Worm (Caenorhabditis elegans) whole organism, young adult: Measurements from ENCODE around the gene lips-13.

Experiments used
- B0336.3 ChIP-seq: fragments of 200-800 bp; sonication (Bioruptor generic); IDR thresholded peaks from 2 replicates; pipeline ENCODE4 v1.3.6; 2022; ENCODE audit warnings: missing genetic modification characterization, missing compliant biosample characterization
- Y53G8AR.9 ChIP-seq: fragments of 200-800 bp; sonication (Bioruptor generic); conservative IDR thresholded peaks from 2 replicates; pipeline ENCODE4 v1.3.6; 2022; ENCODE audit warnings: missing genetic modification reagents, missing genetic modification characterization, missing compliant biosample characterization
- Y79H2A.3 ChIP-seq: fragments of 200-800 bp; sonication (Bioruptor generic); conservative IDR thresholded peaks from 2 replicates; pipeline ENCODE4 v1.3.6; 2022; ENCODE audit warnings: missing genetic modification reagents, missing genetic modification characterization, missing compliant biosample characterization
- ZK185.1 ChIP-seq: sonication (generic microtip); optimal IDR thresholded peaks from 2 replicates; lab custom pipeline; 2016; ENCODE audit warnings: mild to moderate bottlenecking, missing genetic modification characterization, missing compliant biosample characterization; ENCODE audit not compliant: poor library complexity, severe bottlenecking
- attf-3 ChIP-seq: fragments of 200-800 bp; sonication (Bioruptor generic); conservative IDR thresholded peaks from 2 replicates; pipeline ENCODE4 v1.3.6; 2022; ENCODE audit warnings: missing genetic modification reagents, missing genetic modification characterization, missing compliant biosample characterization
- bed-1 ChIP-seq: fragments of 200-800 bp; sonication (Bioruptor generic); IDR thresholded peaks from 2 replicates; pipeline ENCODE4 v1.3.6; 2022; ENCODE audit warnings: missing genetic modification reagents, missing genetic modification characterization, missing compliant biosample characterization
- bed-2 ChIP-seq: fragments of 200-800 bp; sonication (Bioruptor generic); IDR thresholded peaks from 2 replicates; pipeline ENCODE4 v1.3.6; 2022; ENCODE audit warnings: missing genetic modification reagents, missing genetic modification characterization, missing compliant biosample characterization
- cebp-1 ChIP-seq, 2 experiments: fragments of 200-800 bp in 1 of 2; sonication (Bioruptor generic) in 1 of 2; sonication (generic microtip) in 1 of 2; IDR thresholded peaks in 1 of 2; optimal IDR thresholded peaks in 1 of 2; 2 replicates each; pipeline versions ENCODE4 v1.3.6 to Lab custom; 2017 to 2022; ENCODE audit warnings: missing compliant biosample characterization in 2 of 2, missing genetic modification characterization in 2 of 2, mild to moderate bottlenecking in 1 of 2, missing genetic modification reagents in 1 of 2, moderate library complexity in 1 of 2
- cebp-2 ChIP-seq: fragments of 200-800 bp; sonication (Bioruptor generic); IDR thresholded peaks from 2 replicates; pipeline ENCODE4 v1.3.6; 2022; ENCODE audit warnings: missing genetic modification characterization, missing compliant biosample characterization
- ceh-58 ChIP-seq: fragments of 200-800 bp; sonication (Bioruptor generic); IDR thresholded peaks from 2 replicates; pipeline ENCODE4 v1.3.6; 2022; ENCODE audit warnings: missing genetic modification characterization, missing compliant biosample characterization
- chd-7 ChIP-seq: sonication (generic microtip); optimal IDR thresholded peaks from 2 replicates; lab custom pipeline; 2016; ENCODE audit warnings: mild to moderate bottlenecking, missing genetic modification characterization, moderate library complexity, missing compliant biosample characterization
- dox-1 ChIP-seq: fragments of 200-800 bp; sonication (Bioruptor generic); IDR thresholded peaks from 2 replicates; pipeline ENCODE4 v1.3.6; 2022; ENCODE audit warnings: missing genetic modification reagents, missing genetic modification characterization, missing compliant biosample characterization
- dpl-1 ChIP-seq: fragments of 150-350 bp; optimal IDR thresholded peaks from 2 replicates; lab custom pipeline; 2014; ENCODE audit warnings: missing biosample characterization, missing genetic modification reagents, missing genetic modification characterization
- egl-18 ChIP-seq: fragments of 200-800 bp; sonication (Bioruptor generic); IDR thresholded peaks from 2 replicates; pipeline ENCODE4 v1.3.6; 2022; ENCODE audit warnings: missing genetic modification reagents, missing genetic modification characterization, missing compliant biosample characterization
- ekl-4 ChIP-seq: fragments of 200-800 bp; sonication (Bioruptor generic); IDR thresholded peaks from 2 replicates; pipeline ENCODE4 v1.3.6; 2022; ENCODE audit warnings: missing genetic modification reagents, missing genetic modification characterization, missing compliant biosample characterization
- hlh-12 ChIP-seq: sonication (generic microtip); optimal IDR thresholded peaks from 2 replicates; lab custom pipeline; 2016; ENCODE audit warnings: missing genetic modification characterization, missing compliant biosample characterization
- hlh-26 ChIP-seq: fragments of 200-800 bp; sonication (Bioruptor generic); conservative IDR thresholded peaks from 2 replicates; pipeline ENCODE4 v1.3.6; 2022; ENCODE audit warnings: missing genetic modification reagents, missing genetic modification characterization, missing compliant biosample characterization
- hrde-1 ChIP-seq: sonication (generic microtip); optimal IDR thresholded peaks from 2 replicates; lab custom pipeline; 2016; ENCODE audit warnings: missing genetic modification characterization, mild to moderate bottlenecking, missing compliant biosample characterization, moderate library complexity, missing genotype, missing genetic modification reagents, borderline replicate concordance
- let-607 ChIP-seq, 2 experiments: fragments of 200-800 bp in 1 of 2; sonication (Bioruptor generic) in 1 of 2; sonication (generic microtip) in 1 of 2; optimal IDR thresholded peaks; 2 replicates each; lab custom pipeline; 2016 to 2018; ENCODE audit warnings: mild to moderate bottlenecking in 2 of 2, missing compliant biosample characterization in 2 of 2, missing genetic modification characterization in 2 of 2, moderate library complexity in 2 of 2, missing genotype in 1 of 2
- lin-26 ChIP-seq: fragments of 200-800 bp; sonication (Bioruptor generic); IDR thresholded peaks from 2 replicates; pipeline ENCODE4 v1.3.6; 2022; ENCODE audit warnings: missing genetic modification reagents, missing genetic modification characterization, missing compliant biosample characterization
- lin-54 ChIP-seq: fragments of 200-800 bp; sonication (Bioruptor generic); optimal IDR thresholded peaks from 2 replicates; lab custom pipeline; 2018; ENCODE audit warnings: mild to moderate bottlenecking, missing genetic modification characterization, missing compliant biosample characterization
- madf-6 ChIP-seq: fragments of 200-800 bp; sonication (Bioruptor generic); IDR thresholded peaks from 2 replicates; pipeline ENCODE4 v1.3.6; 2022; ENCODE audit warnings: missing genetic modification reagents, missing genetic modification characterization, missing compliant biosample characterization
- madf-8 ChIP-seq: fragments of 200-800 bp; sonication (Bioruptor generic); conservative IDR thresholded peaks from 2 replicates; pipeline ENCODE4 v1.3.6; 2022; ENCODE audit warnings: missing genetic modification reagents, missing genetic modification characterization, missing compliant biosample characterization
- mel-28 ChIP-seq: sonication (generic microtip); optimal IDR thresholded peaks from 2 replicates; lab custom pipeline; 2016; ENCODE audit warnings: borderline replicate concordance, mild to moderate bottlenecking, missing genetic modification characterization, missing compliant biosample characterization
- mxl-1 ChIP-seq: sonication (generic microtip); optimal IDR thresholded peaks from 2 replicates; lab custom pipeline; 2016; ENCODE audit warnings: missing genetic modification characterization, missing compliant biosample characterization
- nfyb-1 ChIP-seq: fragments of 200-800 bp; sonication (Bioruptor generic); IDR thresholded peaks from 2 replicates; pipeline ENCODE4 v1.3.6; 2022; ENCODE audit warnings: missing genetic modification reagents, missing genetic modification characterization, missing compliant biosample characterization
- nhr-120 ChIP-seq: fragments of 200-800 bp; sonication (Bioruptor generic); IDR thresholded peaks from 2 replicates; pipeline ENCODE4 v1.3.6; 2022; ENCODE audit warnings: missing genetic modification characterization, missing compliant biosample characterization
- pbrm-1 ChIP-seq: fragments of 200-800 bp; sonication (Bioruptor generic); IDR thresholded peaks from 2 replicates; pipeline ENCODE4 v1.3.6; 2022; ENCODE audit warnings: missing genetic modification reagents, missing genetic modification characterization, missing compliant biosample characterization
- rec-8 ChIP-seq, 2 experiments: sonication (generic microtip); optimal IDR thresholded peaks; 2 replicates each; lab custom pipeline; 2016; ENCODE audit warnings: mild to moderate bottlenecking in 2 of 2, missing genetic modification characterization in 2 of 2, missing genetic modification reagents in 2 of 2, missing genotype in 2 of 2, missing biosample characterization in 1 of 2, missing compliant biosample characterization in 1 of 2, moderate library complexity in 1 of 2
- sea-2 ChIP-seq: fragments of 200-800 bp; sonication (Bioruptor generic); IDR thresholded peaks from 2 replicates; pipeline ENCODE4 v1.3.6; 2022; ENCODE audit warnings: missing genetic modification characterization, missing compliant biosample characterization
- snpc-1.1 ChIP-seq: sonication (generic microtip); optimal IDR thresholded peaks from 2 replicates; lab custom pipeline; 2017; ENCODE audit warnings: missing genetic modification characterization, mild to moderate bottlenecking, missing compliant biosample characterization, antibody characterized with exemption, moderate library complexity, missing genotype, missing genetic modification reagents; ENCODE audit not compliant: insufficient read depth
- snpc-1.3 ChIP-seq: sonication (generic microtip); optimal IDR thresholded peaks from 2 replicates; lab custom pipeline; 2017; ENCODE audit warnings: missing genetic modification characterization, mild to moderate bottlenecking, missing compliant biosample characterization, antibody characterized with exemption, moderate library complexity, missing genotype, missing genetic modification reagents; ENCODE audit not compliant: insufficient read depth
- snpc-3.4 ChIP-seq: sonication (generic microtip); optimal IDR thresholded peaks from 2 replicates; lab custom pipeline; 2017; ENCODE audit warnings: missing genetic modification characterization, mild to moderate bottlenecking, missing compliant biosample characterization, antibody characterized with exemption, moderate library complexity, missing genotype, missing genetic modification reagents
- tbp1 ChIP-seq: fragments of 200-800 bp; sonication (Bioruptor generic); optimal IDR thresholded peaks from 2 replicates; lab custom pipeline; 2018; ENCODE audit warnings: mild to moderate bottlenecking, missing genetic modification characterization, missing compliant biosample characterization
- unc-130 ChIP-seq: sonication (generic microtip); optimal IDR thresholded peaks from 2 replicates; lab custom pipeline; 2016; ENCODE audit warnings: missing genetic modification reagents, missing genetic modification characterization, missing compliant biosample characterization
- ztf-22 ChIP-seq: fragments of 200-800 bp; sonication (Bioruptor generic); optimal IDR thresholded peaks from 2 replicates; lab custom pipeline; 2018; ENCODE audit warnings: mild to moderate bottlenecking, missing genetic modification characterization, moderate library complexity, missing compliant biosample characterization
- ztf-25 ChIP-seq: fragments of 200-800 bp; sonication (Bioruptor generic); IDR thresholded peaks from 2 replicates; pipeline ENCODE4 v1.3.6; 2022; ENCODE audit warnings: missing genetic modification reagents, missing genetic modification characterization, missing compliant biosample characterization
- ztf-28 ChIP-seq: fragments of 200-800 bp; sonication (Bioruptor generic); IDR thresholded peaks from 2 replicates; pipeline ENCODE4 v1.3.6; 2022; ENCODE audit warnings: missing genetic modification reagents, missing genetic modification characterization, missing compliant biosample characterization

The lips-13 gene

DNA sequence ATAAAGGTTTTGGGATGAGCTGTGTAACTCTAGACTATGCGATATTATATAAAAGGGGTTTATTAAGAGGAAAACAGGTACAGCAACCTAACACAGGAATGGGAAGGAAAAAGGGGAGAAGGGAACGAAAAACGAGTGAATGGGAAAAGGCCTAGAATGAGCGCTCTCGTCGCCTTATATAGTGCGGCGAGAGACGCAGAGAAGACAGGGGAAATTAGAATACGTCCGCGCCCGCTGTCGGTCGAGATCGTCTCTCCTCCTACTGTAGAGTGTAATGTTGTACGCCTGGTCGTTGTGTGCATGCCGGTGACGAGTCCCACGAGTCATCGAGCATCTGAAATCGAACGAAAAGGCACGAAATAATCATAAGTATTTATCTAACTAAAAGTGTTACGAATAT is 35.5 kb upstream of the lips-13 start (continued):
- no peak for TF ChIP-seq ZK185.1

DNA sequence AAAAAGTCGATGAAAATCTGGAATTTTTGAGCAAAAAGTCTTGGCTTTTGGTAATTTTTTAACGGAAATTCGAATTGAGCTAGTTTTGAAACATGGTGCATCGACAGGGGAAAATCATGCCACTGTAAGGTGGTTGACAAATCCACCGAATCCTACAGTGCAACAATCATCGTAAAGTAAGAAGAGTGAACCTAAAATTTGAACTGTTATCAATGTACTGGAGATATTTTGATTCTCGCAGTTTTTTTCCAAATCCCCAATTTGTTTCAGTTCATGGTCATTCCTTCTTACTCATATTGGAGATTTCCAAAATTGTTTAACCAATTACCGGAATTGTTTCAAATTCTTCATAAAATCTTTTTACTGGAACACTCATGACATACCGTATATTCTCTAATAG is 34.9 kb upstream of the lips-13 start:
- TF ChIP-seq cebp-2 (0 out of 2 replicates have a peak, but pooled peaks have one; percentile 12), dox-1 (GFP tag; lab: Robert Waterston, UW) (no peak), bed-2 (GFP tag; lab: Robert Waterston, UW) (no peak), madf-6 (no peak), egl-18 (no peak), chd-7 (peak; percentile 24), bed-1 (GFP tag; lab: Robert Waterston, UW) (no peak), sea-2 (GFP tag; lab: Robert Waterston, UW) (no peak), mel-28 (tag; lab: Kevin White, UChicago) (no peak), dpl-1 (GFP tag; lab: Kevin White, UChicago) (no peak), snpc-1.3 (tag; lab: Kevin White, UChicago) (no peak), Y79H2A.3 (GFP tag; lab: Robert Waterston, UW) (no peak), Y53G8AR.9 (peak; percentile 45; the same call in 1 of the 2 replicates), ztf-25 (GFP tag; lab: Robert Waterston, UW) (0 out of 2 replicates have a peak, but pooled peaks have one; percentile 28), hlh-26 (no peak), rec-8 (tag; optimal IDR thresholded peaks at IDR 0.05; lab: Kevin White, UChicago) (no peak), tbp1 (GFP tag; lab: Kevin White, UChicago) (no peak), hlh-12 (tag; lab: Kevin White, UChicago) (no peak), unc-130 (no peak), B0336.3 (peak; percentile 45; the same call in 1 of the 2 replicates), lin-26 (GFP tag; lab: Robert Waterston, UW) (0 out of 2 replicates have a peak, but pooled peaks have one; percentile 7), snpc-1.1 (tag; lab: Kevin White, UChicago) (no peak), mxl-1 (tag; lab: Kevin White, UChicago) (no peak), let-607 (tag; optimal IDR thresholded peaks at IDR 0.05; lab: Kevin White, UChicago) (no peak), snpc-3.4 (tag; lab: Kevin White, UChicago) (no peak), attf-3 (no peak), nhr-120 (no peak), ceh-58 (no peak), ekl-4 (GFP tag; lab: Robert Waterston, UW) (peak; percentile 42; the same call in 1 of the 2 replicates), nfyb-1 (0 out of 2 replicates have a peak, but pooled peaks have one; percentile 8), cebp-1 (GFP tag; IDR thresholded peaks at IDR 0.05; lab: Robert Waterston, UW) (no peak), cebp-1 (tag; optimal IDR thresholded peaks at IDR 0.05; lab: Kevin White, UChicago) (peak; percentile 25), ztf-22 (GFP tag; lab: Kevin White, UChicago) (no peak), ztf-28 (no peak), lin-54 (GFP tag; lab: Kevin White, UChicago) (peak; percentile 42), madf-8 (GFP tag; lab: Robert Waterston, UW) (no peak; the same call in 1 of the 2 replicates), pbrm-1 (GFP tag; lab: Robert Waterston, UW) (0 out of 2 replicates have a peak, but pooled peaks have one; percentile 34), ZK185.1 (peak; percentile 20), hrde-1 (peak; percentile 22)
